Fruit fly (Drosophila melanogaster) whole organism, embryonic: ENCODE data around the gene CG14402.

ENCODE experiments used
- Adf1 ChIP-seq: fragments of 200-800 bp; sonication (Bioruptor generic); IDR thresholded peaks from 2 replicates; pipeline ENCODE4 v1.3.6; 2022; ENCODE audit warnings: missing biosample characterization, missing genetic modification characterization
- BEAF-32 ChIP-seq: fragments of 200-800 bp; sonication (Bioruptor generic); optimal IDR thresholded peaks from 3 replicates; lab custom pipeline; 2017; ENCODE audit warnings: missing biosample characterization, missing genetic modification characterization, mild to moderate bottlenecking, moderate library complexity, missing genetic modification reagents
- Bgb ChIP-seq: fragments of 200-800 bp; sonication (Bioruptor generic); IDR thresholded peaks from 2 replicates; pipeline ENCODE4 v1.3.6; 2022; ENCODE audit warnings: missing biosample characterization, missing genetic modification characterization; ENCODE audit not compliant: partially characterized antibody
- CG10959 ChIP-seq: fragments of 200-800 bp; sonication (Bioruptor generic); IDR thresholded peaks from 2 replicates; pipeline ENCODE4 v1.3.6; 2022; ENCODE audit warnings: missing biosample characterization, missing genetic modification characterization
- CG11093 ChIP-seq: fragments of 200-800 bp; sonication (Bioruptor generic); IDR thresholded peaks from 3 replicates; pipeline ENCODE4 v1.3.6; 2022; ENCODE audit warnings: missing biosample characterization, missing genetic modification characterization
- CG11696 ChIP-seq: fragments of 200-800 bp; sonication (Bioruptor generic); IDR thresholded peaks from 2 replicates; pipeline ENCODE4 v1.3.6; 2022; ENCODE audit warnings: missing biosample characterization, missing genetic modification characterization
- CG12155 ChIP-seq: fragments of 200-800 bp; sonication (Bioruptor generic); optimal IDR thresholded peaks from 3 replicates; lab custom pipeline; 2016; ENCODE audit warnings: missing biosample characterization, missing genetic modification characterization
- CG12942 ChIP-seq: fragments of 200-800 bp; sonication (Bioruptor generic); optimal IDR thresholded peaks from 3 replicates; lab custom pipeline; 2016; ENCODE audit warnings: missing biosample characterization, missing genetic modification characterization
- CG13775 ChIP-seq: fragments of 200-800 bp; sonication (Bioruptor generic); optimal IDR thresholded peaks from 3 replicates; lab custom pipeline; 2017; ENCODE audit warnings: missing biosample characterization, mild to moderate bottlenecking, missing genetic modification characterization
- CG15479 ChIP-seq: fragments of 200-800 bp; sonication (Bioruptor generic); optimal IDR thresholded peaks from 3 replicates; lab custom pipeline; 2019; ENCODE audit warnings: missing biosample characterization, mild to moderate bottlenecking, missing genetic modification characterization, moderate library complexity
- CG15601 ChIP-seq: fragments of 200-800 bp; sonication (Bioruptor generic); optimal IDR thresholded peaks from 3 replicates; lab custom pipeline; 2019; ENCODE audit warnings: missing biosample characterization, mild to moderate bottlenecking, missing genetic modification characterization, moderate library complexity
- CG16813 ChIP-seq: fragments of 200-800 bp; sonication (Bioruptor generic); IDR thresholded peaks from 3 replicates; pipeline ENCODE4 v1.3.6; 2022; ENCODE audit warnings: missing biosample characterization, missing genetic modification characterization; ENCODE audit not compliant: partially characterized antibody
- CG17568 ChIP-seq: fragments of 200-800 bp; sonication (Bioruptor generic); optimal IDR thresholded peaks from 2 replicates; lab custom pipeline; 2018; ENCODE audit warnings: missing biosample characterization, mild to moderate bottlenecking, missing genetic modification characterization, moderate library complexity
- CG33213 ChIP-seq: fragments of 200-800 bp; sonication (Bioruptor generic); optimal IDR thresholded peaks from 3 replicates; lab custom pipeline; 2016; ENCODE audit warnings: missing biosample characterization, missing genetic modification characterization
- CG34376 ChIP-seq: fragments of 200-800 bp; sonication (Bioruptor generic); optimal IDR thresholded peaks from 2 replicates; lab custom pipeline; 2018; ENCODE audit warnings: missing biosample characterization, mild to moderate bottlenecking, missing genetic modification characterization
- CG3726 ChIP-seq: fragments of 200-800 bp; sonication (Bioruptor generic); IDR thresholded peaks from 3 replicates; pipeline ENCODE4, ENCODE4 v1.3.6; 2022; ENCODE audit warnings: missing biosample characterization, missing genetic modification characterization
- CG3838 ChIP-seq: fragments of 200-800 bp; sonication (Bioruptor generic); optimal IDR thresholded peaks from 3 replicates; lab custom pipeline; 2016; ENCODE audit warnings: missing biosample characterization, missing genetic modification characterization
- CG3847 ChIP-seq: fragments of 200-800 bp; sonication (Bioruptor generic); IDR thresholded peaks from 2 replicates; pipeline ENCODE4 v1.3.6; 2022; ENCODE audit warnings: missing biosample characterization, missing genetic modification characterization
- CG4854 ChIP-seq: fragments of 200-800 bp; sonication (Bioruptor generic); optimal IDR thresholded peaks from 2 replicates; lab custom pipeline; 2016; ENCODE audit warnings: missing biosample characterization, missing genetic modification characterization, inconsistent platforms
- CG6683 ChIP-seq: fragments of 200-800 bp; sonication (Bioruptor generic); optimal IDR thresholded peaks from 2 replicates; lab custom pipeline; 2017; ENCODE audit warnings: missing biosample characterization, mild to moderate bottlenecking, missing genetic modification characterization, missing genetic modification reagents
- CG8290 ChIP-seq, 3 experiments: fragments of 200-800 bp; sonication (Bioruptor generic); optimal IDR thresholded peaks; 2 replicates each; lab custom pipeline; 2016 to 2019; ENCODE audit warnings: missing biosample characterization in 3 of 3, missing genetic modification characterization in 3 of 3, mild to moderate bottlenecking in 2 of 3, moderate library complexity in 1 of 3
- CG9797 ChIP-seq: fragments of 200-800 bp; sonication (Bioruptor generic); optimal IDR thresholded peaks from 3 replicates; lab custom pipeline; 2018; ENCODE audit warnings: missing biosample characterization, mild to moderate bottlenecking, missing genetic modification characterization
- CG9932 ChIP-seq: fragments of 200-800 bp; sonication (Bioruptor generic); IDR thresholded peaks from 2 replicates; pipeline ENCODE4 v1.3.6; 2022; ENCODE audit warnings: missing biosample characterization, missing genetic modification characterization
- Dfd ChIP-seq, 2 experiments: fragments of >200 bp; optimal IDR thresholded peaks; 2 replicates each; lab custom pipeline; 2017; ENCODE audit warnings: missing biosample characterization in 2 of 2, missing genetic modification characterization in 2 of 2
- HLH3B ChIP-seq: fragments of 200-800 bp; sonication (Bioruptor generic); IDR thresholded peaks from 2 replicates; pipeline ENCODE4 v1.3.6; 2022; ENCODE audit warnings: missing biosample characterization, missing genetic modification characterization
- HLH4C ChIP-seq: fragments of 200-800 bp; sonication (Bioruptor generic); IDR thresholded peaks from 3 replicates; pipeline ENCODE4 v1.3.6; 2022; ENCODE audit warnings: missing biosample characterization, missing genetic modification characterization; ENCODE audit not compliant: partially characterized antibody
- Hr39 ChIP-seq: fragments of >200 bp; optimal IDR thresholded peaks from 2 replicates; lab custom pipeline; 2017
- MTF-1 ChIP-seq: fragments of 200-800 bp; sonication (Bioruptor generic); optimal IDR thresholded peaks from 2 replicates; lab custom pipeline; 2018; ENCODE audit warnings: missing biosample characterization, mild to moderate bottlenecking, missing genetic modification characterization, borderline replicate concordance
- Mad ChIP-seq: fragments of 200-800 bp; sonication (Bioruptor generic); optimal IDR thresholded peaks from 2 replicates; lab custom pipeline; 2016; ENCODE audit warnings: missing biosample characterization, missing genetic modification characterization
- Max ChIP-seq: fragments of 200-800 bp; sonication (Bioruptor generic); optimal IDR thresholded peaks from 2 replicates; lab custom pipeline; 2016; ENCODE audit warnings: missing biosample characterization, mild to moderate bottlenecking, missing genetic modification characterization
- Med ChIP-seq: fragments of 200-800 bp; sonication (Bioruptor generic); peaks from one replicate; lab custom pipeline; 2016; ENCODE audit warnings: missing biosample characterization, missing genetic modification characterization, mild to moderate bottlenecking, inconsistent platforms, moderate library complexity
- Nf-YC ChIP-seq: fragments of 200-800 bp; optimal IDR thresholded peaks from 3 replicates; lab custom pipeline; 2019; ENCODE audit warnings: missing biosample characterization, mild to moderate bottlenecking, missing genetic modification characterization, moderate library complexity
- Pdp1 ChIP-seq, 2 experiments: fragments of 200-800 bp; sonication (Bioruptor generic); optimal IDR thresholded peaks; 3 replicates each; lab custom pipeline; 2016; ENCODE audit warnings: missing biosample characterization in 2 of 2, missing genetic modification characterization in 2 of 2, mild to moderate bottlenecking in 1 of 2, moderate library complexity in 1 of 2
- Trl ChIP-seq, 3 experiments: fragments of >200 bp in 2 of 3; fragments of 200-800 bp in 1 of 3; sonication (Bioruptor generic) in 1 of 3; optimal IDR thresholded peaks; 2 replicates in 1 of 3; 3 replicates in 2 of 3; lab custom pipeline; 2016 to 2017; ENCODE audit warnings: missing biosample characterization in 1 of 3, missing genetic modification characterization in 1 of 3
- ato ChIP-seq: fragments of 200-800 bp; sonication (Bioruptor generic); IDR thresholded peaks from 2 replicates; pipeline ENCODE4 v1.3.6; 2022; ENCODE audit warnings: missing biosample characterization, missing genetic modification characterization; ENCODE audit not compliant: partially characterized antibody
- cad ChIP-seq: fragments of >200 bp; optimal IDR thresholded peaks from 2 replicates; lab custom pipeline; 2017; ENCODE audit warnings: missing biosample characterization, missing genetic modification characterization
- dpn ChIP-seq, 2 experiments: fragments of 200-800 bp; sonication (Bioruptor generic); optimal IDR thresholded peaks; 3 replicates each; lab custom pipeline; 2016; ENCODE audit warnings: missing biosample characterization in 2 of 2, missing genetic modification characterization in 2 of 2
- hbn ChIP-seq: fragments of 200-800 bp; sonication (Bioruptor generic); IDR thresholded peaks from 2 replicates; pipeline ENCODE4 v1.3.6; 2022; ENCODE audit warnings: missing biosample characterization, missing genetic modification characterization; ENCODE audit not compliant: partially characterized antibody
- klu ChIP-seq: fragments of 200-800 bp; sonication (Bioruptor generic); IDR thresholded peaks from 2 replicates; pipeline ENCODE4 v1.3.6; 2022; ENCODE audit warnings: missing biosample characterization, missing genetic modification characterization
- knrl ChIP-seq: fragments of 200-800 bp; sonication (Bioruptor generic); IDR thresholded peaks from 3 replicates; pipeline ENCODE4 v1.3.6; 2022; ENCODE audit warnings: missing biosample characterization, missing genetic modification characterization; ENCODE audit not compliant: partially characterized antibody
- lov ChIP-seq, 2 experiments: fragments of 200-800 bp in 1 of 2; fragments of >200 bp in 1 of 2; sonication (Bioruptor generic) in 1 of 2; IDR thresholded peaks in 1 of 2; optimal IDR thresholded peaks in 1 of 2; 2 replicates in 1 of 2; 3 replicates in 1 of 2; pipeline versions ENCODE4 v1.3.6 to Lab custom; 2017 to 2022; ENCODE audit warnings: missing biosample characterization in 1 of 2, missing genetic modification characterization in 1 of 2
- mld ChIP-seq: fragments of 200-800 bp; sonication (Bioruptor generic); IDR thresholded peaks from 3 replicates; pipeline ENCODE4 v1.3.6; 2022; ENCODE audit warnings: missing biosample characterization, missing genetic modification characterization; ENCODE audit not compliant: partially characterized antibody
- oc ChIP-seq: fragments of 200-800 bp; sonication (Bioruptor generic); optimal IDR thresholded peaks from 2 replicates; lab custom pipeline; 2018; ENCODE audit warnings: missing biosample characterization, mild to moderate bottlenecking, missing genetic modification characterization, moderate library complexity
- sc ChIP-seq, 3 experiments: fragments of >200 bp in 2 of 3; fragments of 200-800 bp in 1 of 3; sonication (Bioruptor generic) in 1 of 3; optimal IDR thresholded peaks; 2 replicates in 2 of 3; 3 replicates in 1 of 3; lab custom pipeline; 2017; ENCODE audit warnings: mild to moderate bottlenecking in 1 of 3, missing biosample characterization in 1 of 3, missing genetic modification characterization in 1 of 3, missing genetic modification reagents in 1 of 3
- sisA ChIP-seq: fragments of 200-800 bp; sonication (Bioruptor generic); IDR thresholded peaks from 2 replicates; pipeline ENCODE4 v1.3.6; 2022; ENCODE audit warnings: missing biosample characterization, missing genetic modification characterization
- sna ChIP-seq: fragments of 200-800 bp; sonication (Bioruptor generic); IDR thresholded peaks from 2 replicates; pipeline ENCODE4 v1.3.6; 2022; ENCODE audit warnings: missing biosample characterization, missing genetic modification characterization; ENCODE audit not compliant: partially characterized antibody
- tna ChIP-seq: fragments of 200-800 bp; sonication (Bioruptor generic); IDR thresholded peaks from 2 replicates; pipeline ENCODE4 v1.3.6; 2022; ENCODE audit warnings: missing biosample characterization, missing genetic modification characterization; ENCODE audit not compliant: partially characterized antibody
- toy ChIP-seq: fragments of 200-800 bp; sonication (Bioruptor generic); IDR thresholded peaks from 2 replicates; pipeline ENCODE4 v1.3.6; 2022; ENCODE audit warnings: missing biosample characterization, missing genetic modification characterization

CG14402 gene

DNA sequence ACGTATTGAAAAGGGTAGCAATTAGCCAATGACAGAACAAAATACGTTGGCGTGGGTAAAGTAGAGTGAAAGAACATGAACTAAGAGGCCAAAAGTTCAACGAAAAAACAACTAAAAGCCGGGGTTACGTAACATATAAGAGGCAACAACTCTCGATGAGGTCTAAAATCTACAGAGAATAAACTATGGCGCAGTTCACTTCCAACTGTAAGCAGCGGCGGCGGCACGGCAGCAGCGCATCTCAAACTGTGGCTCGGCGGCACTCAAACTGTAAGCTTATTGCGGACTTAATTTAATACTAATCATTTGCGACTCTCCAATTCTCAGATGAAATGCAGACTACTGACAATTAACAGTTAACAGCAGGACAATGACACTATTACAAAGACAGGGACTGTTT, 25.4 kb downstream of the CG14402 start (continued):
- no peak for TF ChIP-seq oc
- peak; percentile 97 for TF ChIP-seq cad
- no peak for TF ChIP-seq CG12942
- no peak for TF ChIP-seq CG11093 (GFP tag; lab: Robert Waterston, UW)
- TF ChIP-seq sna (GFP tag; lab: Robert Waterston, UW), result no peak
- no peak for TF ChIP-seq CG12155 (GFP tag; lab: Kevin White, UChicago)
- TF ChIP-seq CG9797 (GFP tag; lab: Kevin White, UChicago), result no peak
- TF ChIP-seq Bgb (GFP tag; lab: Robert Waterston, UW), result peak; percentile 39; the same call in 1 of the 2 replicates
- no peak for TF ChIP-seq CG33213
- TF ChIP-seq CG6683 (GFP tag; lab: Kevin White, UChicago), result no peak
- TF ChIP-seq CG3847, result no peak
- TF ChIP-seq sisA (GFP tag; lab: Robert Waterston, UW), result no peak
- TF ChIP-seq Hr39 (lab: Kevin White, UChicago), result no peak
- TF ChIP-seq CG9932 (GFP tag; lab: Robert Waterston, UW), result no peak
- no peak for TF ChIP-seq CG10959 (GFP tag; lab: Robert Waterston, UW)
- TF ChIP-seq CG3838 (GFP tag; lab: Kevin White, UChicago), result no peak
- no peak for TF ChIP-seq CG13775
- no peak; the same call in 2 of the 3 replicates for TF ChIP-seq knrl (GFP tag; lab: Robert Waterston, UW)
- TF ChIP-seq CG11696 (GFP tag; lab: Robert Waterston, UW), result no peak
- TF ChIP-seq Med (GFP tag; lab: Kevin White, UChicago), result peak; percentile 6
- TF ChIP-seq BEAF-32 (GFP tag; lab: Kevin White, UChicago), result no peak
- TF ChIP-seq MTF-1 (GFP tag; lab: Kevin White, UChicago), result no peak
- TF ChIP-seq klu (GFP tag; lab: Robert Waterston, UW), result no peak
- no peak for TF ChIP-seq CG15479 (GFP tag; lab: Kevin White, UChicago)
- no peak for TF ChIP-seq Mad (GFP tag; lab: Kevin White, UChicago)
- TF ChIP-seq CG8290 (GFP tag; optimal IDR thresholded peaks at IDR 0.05; lab: Kevin White, UChicago), result no peak
- TF ChIP-seq CG8290 (tag; optimal IDR thresholded peaks at IDR 0.05; lab: Kevin White, UChicago), result peak in 1 of 2 experiments; percentile 22
- no peak for TF ChIP-seq CG15601
- TF ChIP-seq toy (GFP tag; lab: Robert Waterston, UW), result no peak
- TF ChIP-seq tna (GFP tag; lab: Robert Waterston, UW), result peak; percentile 54; the same call in 1 of the 2 replicates
- TF ChIP-seq Dfd (GFP tag; optimal IDR thresholded peaks at IDR 0.05; lab: Kevin White, UChicago), result no peak
- no peak for TF ChIP-seq Max (GFP tag; lab: Kevin White, UChicago)
- no peak for TF ChIP-seq lov (optimal IDR thresholded peaks at IDR 0.05; lab: Kevin White, UChicago)
- TF ChIP-seq lov (GFP tag; IDR thresholded peaks at IDR 0.05; lab: Robert Waterston, UW), result no peak
- TF ChIP-seq CG3726, result no peak
- no peak for TF ChIP-seq HLH3B
- 0 out of 3 replicates have a peak, but pooled peaks have one; percentile 43 for TF ChIP-seq mld (GFP tag; lab: Robert Waterston, UW)
- TF ChIP-seq Trl (optimal IDR thresholded peaks at IDR 0.05; lab: Kevin White, UChicago), result no peak
- no peak for TF ChIP-seq Trl (GFP tag; optimal IDR thresholded peaks at IDR 0.05; lab: Kevin White, UChicago)
- TF ChIP-seq ato (GFP tag; lab: Robert Waterston, UW), result peak; percentile 22; the same call in 1 of the 2 replicates
- TF ChIP-seq Pdp1 (GFP tag; optimal IDR thresholded peaks at IDR 0.05; lab: Kevin White, UChicago), result peak in 1 of 2 experiments; percentile 87
- no peak for TF ChIP-seq CG17568 (GFP tag; lab: Kevin White, UChicago)
- TF ChIP-seq hbn (GFP tag; lab: Robert Waterston, UW), result no peak
- peak; percentile 47; the same call in 1 of the 3 replicates for TF ChIP-seq HLH4C (GFP tag; lab: Robert Waterston, UW)
- TF ChIP-seq sc (optimal IDR thresholded peaks at IDR 0.05; lab: Kevin White, UChicago), result no peak
- TF ChIP-seq sc (GFP tag; optimal IDR thresholded peaks at IDR 0.05; lab: Kevin White, UChicago), result no peak
- TF ChIP-seq CG16813 (GFP tag; lab: Robert Waterston, UW), result peak; percentile 54; the same call in 2 of the 3 replicates
- TF ChIP-seq CG34376 (GFP tag; lab: Kevin White, UChicago), result no peak
- no peak for TF ChIP-seq CG4854 (GFP tag; lab: Kevin White, UChicago)
- no peak for TF ChIP-seq dpn (GFP tag; optimal IDR thresholded peaks at IDR 0.05; lab: Kevin White, UChicago)
- TF ChIP-seq Adf1 (GFP tag; lab: Robert Waterston, UW), result peak; percentile 42; the same call in 1 of the 2 replicates
- TF ChIP-seq Nf-YC (tag; lab: Kevin White, UChicago), result no peak
